Worm (Caenorhabditis elegans): Measurements from ENCODE around the gene smi-1.

Gene smi-1

ce11 chrIII:1925048-1925537, 46.9 kb downstream of the smi-1 start:
- no peak for TF ChIP-seq odd-2 (tag; optimal IDR thresholded peaks at IDR 0.05)
- no peak for TF ChIP-seq ceh-48 (tag; optimal IDR thresholded peaks at IDR 0.05)
- TF ChIP-seq pag-3 (tag; optimal IDR thresholded peaks at IDR 0.05; ENCODE audit: borderline replicate concordance): peak; percentile 54
- TF ChIP-seq ceh-2 (tag; optimal IDR thresholded peaks at IDR 0.05): peak; percentile 55
- no peak for TF ChIP-seq pha-4 (tag; optimal IDR thresholded peaks at IDR 0.05)
- peak; percentile 97 for TF ChIP-seq tbx-2 (tag; optimal IDR thresholded peaks at IDR 0.05)
- no peak for TF ChIP-seq ceh-6 (GFP tag; optimal IDR thresholded peaks at IDR 0.05)
- peak; percentile 41 for TF ChIP-seq tbx-7 (tag; optimal IDR thresholded peaks at IDR 0.05)
- TF ChIP-seq unc-3 (GFP tag; conservative IDR thresholded peaks at IDR 0.05): no peak
- peak; percentile 72 for TF ChIP-seq unc-3 (tag; optimal IDR thresholded peaks at IDR 0.05)
- peak; percentile 51 for TF ChIP-seq eyg-1 (tag; optimal IDR thresholded peaks at IDR 0.05)
- no peak for TF ChIP-seq C38D4.7 (GFP tag; optimal IDR thresholded peaks at IDR 0.05)
- TF ChIP-seq elt-2 (tag; optimal IDR thresholded peaks at IDR 0.05): peak; percentile 83
- TF ChIP-seq unc-55 (GFP tag; optimal IDR thresholded peaks at IDR 0.05): peak; percentile 99
- no peak for TF ChIP-seq nhr-232 (tag; optimal IDR thresholded peaks at IDR 0.05)
- TF ChIP-seq gmeb-2 (tag; optimal IDR thresholded peaks at IDR 0.05): no peak
- TF ChIP-seq fax-1 (tag; optimal IDR thresholded peaks at IDR 0.05): peak; percentile 51
- peak; percentile 64 for TF ChIP-seq syd-9 (tag; optimal IDR thresholded peaks at IDR 0.05)
- peak; percentile 82 for TF ChIP-seq K09A11.1 (tag; optimal IDR thresholded peaks at IDR 0.05; ENCODE audit: insufficient read depth)
- TF ChIP-seq pat-9 (tag; optimal IDR thresholded peaks at IDR 0.05): peak; percentile 44
- peak; percentile 66 for TF ChIP-seq ceh-14 (tag; optimal IDR thresholded peaks at IDR 0.05)
- no peak for TF ChIP-seq npax-4 (tag; optimal IDR thresholded peaks at IDR 0.05)
- no peak for TF ChIP-seq ama-1 (optimal IDR thresholded peaks at IDR 0.05)
- peak; percentile 96 for TF ChIP-seq nfya-1 (tag; optimal IDR thresholded peaks at IDR 0.05)
- TF ChIP-seq hlh-30 (tag; optimal IDR thresholded peaks at IDR 0.05; ENCODE audit: insufficient read depth): peak; percentile 84
- TF ChIP-seq pqm-1 (tag; optimal IDR thresholded peaks at IDR 0.05): peak; percentile 65
- no peak for TF ChIP-seq lim-6 (tag; optimal IDR thresholded peaks at IDR 0.05)
- peak; percentile 95 for TF ChIP-seq ceh-34 (tag; optimal IDR thresholded peaks at IDR 0.05)
- no peak for TF ChIP-seq hlh-13 (GFP tag; optimal IDR thresholded peaks at IDR 0.05)
- peak; percentile 98 for TF ChIP-seq ceh-18 (tag; optimal IDR thresholded peaks at IDR 0.05)
- TF ChIP-seq ztf-16 (tag; optimal IDR thresholded peaks at IDR 0.05): no peak
- TF ChIP-seq ets-4 (tag; optimal IDR thresholded peaks at IDR 0.05): peak; percentile 81
- no peak for TF ChIP-seq ceh-45 (GFP tag; IDR thresholded peaks at IDR 0.05)
- TF ChIP-seq sdc-2 (tag; optimal IDR thresholded peaks at IDR 0.05): peak; percentile 25
- no peak for TF ChIP-seq ahr-1 (tag; optimal IDR thresholded peaks at IDR 0.05)
- TF ChIP-seq rnt-1 (tag; optimal IDR thresholded peaks at IDR 0.05): peak; percentile 98
- TF ChIP-seq che-1 (tag; optimal IDR thresholded peaks at IDR 0.05): no peak
- no peak for TF ChIP-seq ceh-24 (tag; optimal IDR thresholded peaks at IDR 0.05)
- TF ChIP-seq dve-1 (tag; optimal IDR thresholded peaks at IDR 0.05): peak; percentile 92
- TF ChIP-seq lin-11 (tag; optimal IDR thresholded peaks at IDR 0.05): peak; percentile 23
- peak; percentile 23 for TF ChIP-seq zip-5 (tag; optimal IDR thresholded peaks at IDR 0.05)
- TF ChIP-seq nhr-11 (tag; optimal IDR thresholded peaks at IDR 0.05): no peak
- peak; percentile 87 for TF ChIP-seq ceh-31 (tag; optimal IDR thresholded peaks at IDR 0.05)
- no peak for TF ChIP-seq fkh-6 (tag; optimal IDR thresholded peaks at IDR 0.05)
- TF ChIP-seq madf-2 (tag; optimal IDR thresholded peaks at IDR 0.05): peak; percentile 60
- no peak for TF ChIP-seq ttx-3 (tag; optimal IDR thresholded peaks at IDR 0.05)
- TF ChIP-seq unc-42 (tag; optimal IDR thresholded peaks at IDR 0.05): peak; percentile 64
- peak; percentile 66 for TF ChIP-seq C08G9.2 (tag; optimal IDR thresholded peaks at IDR 0.05)
- no peak for TF ChIP-seq K02D7.2 (tag; optimal IDR thresholded peaks at IDR 0.05)
- peak; percentile 51 for TF ChIP-seq sox-4 (tag; optimal IDR thresholded peaks at IDR 0.05)
- TF ChIP-seq ceh-9 (tag; optimal IDR thresholded peaks at IDR 0.05): no peak
- TF ChIP-seq hlh-15 (tag; optimal IDR thresholded peaks at IDR 0.05): no peak
- TF ChIP-seq pha-2 (tag; optimal IDR thresholded peaks at IDR 0.05): peak; percentile 50

Data from whole organism, late embryonic.